Fruit fly (Drosophila melanogaster): ENCODE data around the gene MagR.

MagR gene

DNA sequence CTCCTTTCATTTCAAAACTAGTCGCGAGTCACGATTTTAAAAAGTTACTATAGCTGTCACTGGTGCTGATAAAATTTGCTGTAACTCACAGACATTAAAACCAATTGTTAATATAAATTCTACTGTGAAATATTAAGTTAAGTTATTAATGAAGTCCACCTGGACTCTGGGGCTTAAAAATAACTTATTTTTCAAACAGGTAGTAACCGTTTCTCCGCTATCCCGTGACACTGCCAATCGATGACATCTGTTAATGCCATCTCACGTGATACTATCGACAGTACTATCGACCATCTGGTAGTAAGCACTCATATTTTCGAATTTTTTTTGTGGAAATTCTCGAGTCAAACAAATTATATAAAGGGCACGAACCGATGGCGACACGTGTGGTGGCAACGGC is at the start of gene MagR, which contains the start of gene CG12379 (continued):
- TF ChIP-seq CG17385 (GFP tag; optimal IDR thresholded peaks at IDR 0.05), result peak; percentile 61
- TF ChIP-seq nerfin-2 (GFP tag; IDR thresholded peaks at IDR 0.05; ENCODE audit: partially characterized antibody), result peak; percentile 62
- TF ChIP-seq ewg (GFP tag; optimal IDR thresholded peaks at IDR 0.05), result no peak
- TF ChIP-seq CG30020 (tag; optimal IDR thresholded peaks at IDR 0.05), result peak; percentile 75
- TF ChIP-seq CG33557 (GFP tag; optimal IDR thresholded peaks at IDR 0.05), result peak; percentile 64
- no peak for TF ChIP-seq Atf3 (GFP tag; optimal IDR thresholded peaks at IDR 0.05)
- no peak for TF ChIP-seq onecut (GFP tag; IDR thresholded peaks at IDR 0.05)
- no peak for TF ChIP-seq CG15011 (GFP tag; optimal IDR thresholded peaks at IDR 0.05)
- TF ChIP-seq CG6175 (GFP tag; IDR thresholded peaks at IDR 0.05), result no peak
- no peak for TF ChIP-seq cg (GFP tag; optimal IDR thresholded peaks at IDR 0.05)
- TF ChIP-seq CG8281 (tag; optimal IDR thresholded peaks at IDR 0.05), result no peak
- no peak for TF ChIP-seq p53 (GFP tag; optimal IDR thresholded peaks at IDR 0.05)
- TF ChIP-seq CG7745 (tag; optimal IDR thresholded peaks at IDR 0.05), result no peak
- TF ChIP-seq seq (GFP tag; IDR thresholded peaks at IDR 0.05), result no peak
- TF ChIP-seq Aef1 (GFP tag; IDR thresholded peaks at IDR 0.05), result peak; percentile 39; the same call in 2 of the 3 replicates
- TF ChIP-seq Six4 (GFP tag; optimal IDR thresholded peaks at IDR 0.05), result peak; percentile 3
- TF ChIP-seq lola (GFP tag; optimal IDR thresholded peaks at IDR 0.05), result peak in 1 of 3 experiments; percentile 53
- no peak for TF ChIP-seq CG3163 (GFP tag; optimal IDR thresholded peaks at IDR 0.05)
- TF ChIP-seq danr (GFP tag; IDR thresholded peaks at IDR 0.05), result 0 out of 2 replicates have a peak, but pooled peaks have one; percentile 15
- no peak for TF ChIP-seq CG14441 (GFP tag; IDR thresholded peaks at IDR 0.05)
- TF ChIP-seq CG8388 (GFP tag; optimal IDR thresholded peaks at IDR 0.05), result peak; percentile 33
- TF ChIP-seq bowl (GFP tag; IDR thresholded peaks at IDR 0.05), result no peak
- peak; percentile 48 for TF ChIP-seq Dad (GFP tag; optimal IDR thresholded peaks at IDR 0.05)
- TF ChIP-seq pho (GFP tag; optimal IDR thresholded peaks at IDR 0.05), result peak; percentile 67
- TF ChIP-seq Asciz (GFP tag; optimal IDR thresholded peaks at IDR 0.05), result no peak
- TF ChIP-seq CG33213 (GFP tag; optimal IDR thresholded peaks at IDR 0.05), result peak; percentile 27
- TF ChIP-seq Sry-δ (GFP tag; optimal IDR thresholded peaks at IDR 0.05), result peak; percentile 85
- peak; percentile 65 for TF ChIP-seq al (GFP tag; IDR thresholded peaks at IDR 0.05)
- TF ChIP-seq bab2 (GFP tag; optimal IDR thresholded peaks at IDR 0.05), result peak; percentile 59
- TF ChIP-seq ara (GFP tag; IDR thresholded peaks at IDR 0.05), result 0 out of 2 replicates have a peak, but pooled peaks have one; percentile 38
- peak; percentile 36 for TF ChIP-seq pnt (GFP tag; optimal IDR thresholded peaks at IDR 0.05)
- no peak for TF ChIP-seq tna (GFP tag; IDR thresholded peaks at IDR 0.05; ENCODE audit: partially characterized antibody)
- peak; percentile 86 for TF ChIP-seq knrl (GFP tag; IDR thresholded peaks at IDR 0.05; ENCODE audit: partially characterized antibody)
- peak; percentile 79 for TF ChIP-seq CG2120 (GFP tag; optimal IDR thresholded peaks at IDR 0.05)
- peak; percentile 67 for TF ChIP-seq Opbp (GFP tag; IDR thresholded peaks at IDR 0.05; ENCODE audit: partially characterized antibody)
- no peak for TF ChIP-seq ci (GFP tag; IDR thresholded peaks at IDR 0.05)
- TF ChIP-seq Atf6 (GFP tag; IDR thresholded peaks at IDR 0.05), result peak; percentile 59; the same call in 1 of the 2 replicates
- TF ChIP-seq peb (GFP tag; IDR thresholded peaks at IDR 0.05), result no peak
- peak; percentile 62 for TF ChIP-seq lmd (GFP tag; IDR thresholded peaks at IDR 0.05)
- no peak for TF ChIP-seq ab (GFP tag; optimal IDR thresholded peaks at IDR 0.05)
- TF ChIP-seq HLH54F (GFP tag; optimal IDR thresholded peaks at IDR 0.05), result peak; percentile 63
- TF ChIP-seq HmgZ (tag; optimal IDR thresholded peaks at IDR 0.05), result peak; percentile 42
- no peak for TF ChIP-seq Hr39 (optimal IDR thresholded peaks at IDR 0.05)
- peak; percentile 46 for TF ChIP-seq CG12104 (GFP tag; optimal IDR thresholded peaks at IDR 0.05)
- TF ChIP-seq ham (GFP tag; IDR thresholded peaks at IDR 0.05), result no peak
- TF ChIP-seq Adf1 (GFP tag; IDR thresholded peaks at IDR 0.05), result 0 out of 2 replicates have a peak, but pooled peaks have one; percentile 20
- peak; percentile 44 for TF ChIP-seq Ssrp (tag; optimal IDR thresholded peaks at IDR 0.05)
- TF ChIP-seq Dref (GFP tag; IDR thresholded peaks at IDR 0.05), result peak; percentile 69
- TF ChIP-seq tin (GFP tag; optimal IDR thresholded peaks at IDR 0.05), result peak; percentile 61
- TF ChIP-seq CG12236 (GFP tag; optimal IDR thresholded peaks at IDR 0.05), result peak; percentile 2
- no peak for TF ChIP-seq D (optimal IDR thresholded peaks at IDR 0.05)
- TF ChIP-seq D (GFP tag; optimal IDR thresholded peaks at IDR 0.05), result no peak

All from whole organism, embryonic.